Worm (Caenorhabditis elegans): ENCODE results near the gene T06E4.21.

DNA sequence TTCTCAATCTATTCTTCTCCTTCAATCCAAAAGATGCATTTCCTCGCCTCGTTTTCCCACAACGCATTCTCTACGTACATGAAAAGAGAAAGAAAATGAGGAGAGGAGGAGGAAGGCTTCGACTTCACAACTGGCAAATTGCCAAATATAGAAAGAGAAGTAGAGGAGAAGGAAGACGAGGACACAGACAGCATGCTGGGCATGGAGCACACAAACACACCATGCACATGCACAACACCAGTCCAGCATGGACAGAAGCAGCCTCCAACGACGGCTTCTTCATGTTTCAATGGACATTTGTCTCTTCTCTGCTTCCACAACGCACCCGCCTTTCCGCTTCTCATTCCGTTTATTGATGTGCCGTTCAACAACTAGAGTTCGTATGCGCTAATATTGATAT is 13.2 kb downstream of the T06E4.21 start:
- TF ChIP-seq tbx-2 (tag; optimal IDR thresholded peaks at IDR 0.05) (peak; percentile 38), skn-1 (tag; optimal IDR thresholded peaks at IDR 0.05) (no peak), aly-2 (tag; optimal IDR thresholded peaks at IDR 0.05) (no peak), nhr-47 (tag; optimal IDR thresholded peaks at IDR 0.05) (no peak), nhr-84 (tag; optimal IDR thresholded peaks at IDR 0.05) (no peak), C16A3.4 (tag; optimal IDR thresholded peaks at IDR 0.05) (no peak), elt-3 (tag; optimal IDR thresholded peaks at IDR 0.05) (no peak), lir-3 (tag; optimal IDR thresholded peaks at IDR 0.05; ENCODE audit: poor library complexity) (no peak), ztf-4 (tag; optimal IDR thresholded peaks at IDR 0.05) (no peak), unc-130 (tag; optimal IDR thresholded peaks at IDR 0.05) (no peak), ceh-82 (tag; optimal IDR thresholded peaks at IDR 0.05) (peak in 2 of 3 experiments; percentile 36 to 64), lin-15B (tag; optimal IDR thresholded peaks at IDR 0.05) (no peak)
